Worm (Caenorhabditis elegans): Measurements from ENCODE around the gene dpy-21.

The dpy-21 gene

ce11 chrV:17949093-17949492 is at the start of gene dpy-21:
Gene dpy-21 (minus strand): TSS chrV:17949193.
- TF ChIP-seq unc-55 (GFP tag; optimal IDR thresholded peaks at IDR 0.05) (no peak), eyg-1 (tag; optimal IDR thresholded peaks at IDR 0.05) (no peak), mec-3 (tag; optimal IDR thresholded peaks at IDR 0.05; ENCODE audit: borderline replicate concordance) (no peak), zip-5 (tag; optimal IDR thresholded peaks at IDR 0.05) (no peak), ceh-19 (GFP tag; optimal IDR thresholded peaks at IDR 0.05) (no peak), hlh-15 (tag; optimal IDR thresholded peaks at IDR 0.05) (no peak)

ce11 chrV:17985960-17986359 is 37.0 kb upstream of the dpy-21 start, which contains the start of gene Y59A8B.21:
Gene Y59A8B.21 (plus strand): TSS chrV:17986260.
- TF ChIP-seq K09A11.1 (tag; optimal IDR thresholded peaks at IDR 0.05; ENCODE audit: insufficient read depth), result no peak
- no peak for TF ChIP-seq ceh-22 (tag; optimal IDR thresholded peaks at IDR 0.05)
- no peak for TF ChIP-seq pqm-1 (tag; optimal IDR thresholded peaks at IDR 0.05)
- no peak for TF ChIP-seq tbx-7 (tag; optimal IDR thresholded peaks at IDR 0.05)
- no peak for TF ChIP-seq hlh-13 (GFP tag; optimal IDR thresholded peaks at IDR 0.05)
- TF ChIP-seq hlh-8 (tag; optimal IDR thresholded peaks at IDR 0.05), result no peak
- TF ChIP-seq dve-1 (tag; optimal IDR thresholded peaks at IDR 0.05), result no peak
- TF ChIP-seq elt-2 (tag; optimal IDR thresholded peaks at IDR 0.05), result no peak
- TF ChIP-seq lin-11 (tag; optimal IDR thresholded peaks at IDR 0.05), result no peak
- TF ChIP-seq hlh-6 (tag; optimal IDR thresholded peaks at IDR 0.05), result no peak
- TF ChIP-seq ceh-31 (tag; optimal IDR thresholded peaks at IDR 0.05), result no peak
- TF ChIP-seq tbx-2 (tag; optimal IDR thresholded peaks at IDR 0.05), result no peak
- no peak for TF ChIP-seq T23F11.4 (GFP tag; optimal IDR thresholded peaks at IDR 0.05)
- TF ChIP-seq ceh-19 (GFP tag; optimal IDR thresholded peaks at IDR 0.05), result no peak
- no peak for TF ChIP-seq pha-2 (tag; optimal IDR thresholded peaks at IDR 0.05)

DNA sequence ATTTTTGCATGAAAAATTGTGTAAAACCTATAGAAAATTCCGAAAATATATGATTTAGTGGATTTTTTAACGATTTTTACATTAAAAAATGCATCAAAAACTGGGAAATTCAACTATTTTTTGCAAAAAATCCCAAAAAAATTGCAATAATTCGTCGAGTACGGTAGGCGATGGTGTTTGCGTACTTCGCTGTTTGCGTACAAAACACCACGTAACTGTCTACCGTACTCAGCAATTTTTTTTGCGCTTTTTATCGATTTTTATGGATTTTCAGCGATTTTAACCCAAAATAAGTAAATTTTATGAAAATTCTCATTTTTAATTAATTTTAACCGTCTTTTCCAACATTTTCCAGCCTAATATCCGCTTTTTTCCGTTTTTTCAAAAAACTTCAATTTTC is 33.9 kb upstream of the dpy-21 start:
- no peak for TF ChIP-seq ztf-16 (tag; optimal IDR thresholded peaks at IDR 0.05)
- no peak for TF ChIP-seq ttx-3 (tag; optimal IDR thresholded peaks at IDR 0.05)
- no peak for TF ChIP-seq hlh-30 (tag; optimal IDR thresholded peaks at IDR 0.05; ENCODE audit: insufficient read depth)
- no peak for TF ChIP-seq elt-2 (tag; optimal IDR thresholded peaks at IDR 0.05)
- TF ChIP-seq rnt-1 (tag; optimal IDR thresholded peaks at IDR 0.05), result no peak
- no peak for TF ChIP-seq T23F11.4 (GFP tag; optimal IDR thresholded peaks at IDR 0.05)
- TF ChIP-seq syd-9 (tag; optimal IDR thresholded peaks at IDR 0.05), result no peak
- no peak for TF ChIP-seq madf-2 (tag; optimal IDR thresholded peaks at IDR 0.05)
- no peak for TF ChIP-seq hlh-15 (tag; optimal IDR thresholded peaks at IDR 0.05)
- TF ChIP-seq tbx-2 (tag; optimal IDR thresholded peaks at IDR 0.05), result no peak
- no peak for TF ChIP-seq ceh-18 (tag; optimal IDR thresholded peaks at IDR 0.05)
- no peak for TF ChIP-seq ceh-9 (tag; optimal IDR thresholded peaks at IDR 0.05)
- no peak for TF ChIP-seq pax-1 (tag; optimal IDR thresholded peaks at IDR 0.05)

- TF ChIP-seq odd-2 (tag; optimal IDR thresholded peaks at IDR 0.05) (no peak), ceh-48 (tag; optimal IDR thresholded peaks at IDR 0.05) (peak; percentile 79), C08G9.2 (tag; optimal IDR thresholded peaks at IDR 0.05) (no peak), ceh-24 (tag; optimal IDR thresholded peaks at IDR 0.05) (no peak), nfya-1 (tag; optimal IDR thresholded peaks at IDR 0.05) (peak; percentile 28), K09A11.1 (tag; optimal IDR thresholded peaks at IDR 0.05; ENCODE audit: insufficient read depth) (no peak)
Measured at ce11 chrV:17981732-17982131, 32.7 kb upstream of the dpy-21 start.

- TF ChIP-seq ceh-45 (GFP tag; IDR thresholded peaks at IDR 0.05) (no peak), tbx-2 (tag; optimal IDR thresholded peaks at IDR 0.05) (no peak), pqm-1 (tag; optimal IDR thresholded peaks at IDR 0.05) (no peak), mec-3 (tag; optimal IDR thresholded peaks at IDR 0.05; ENCODE audit: borderline replicate concordance) (no peak), ahr-1 (tag; optimal IDR thresholded peaks at IDR 0.05) (no peak), pros-1 (tag; optimal IDR thresholded peaks at IDR 0.05) (no peak), unc-55 (GFP tag; optimal IDR thresholded peaks at IDR 0.05) (no peak), madf-2 (tag; optimal IDR thresholded peaks at IDR 0.05) (no peak)
Measured at ce11 chrV:17979789-17980188, 30.8 kb upstream of the dpy-21 start, which contains the start of gene snx-6. Gene snx-6 (minus strand): TSS chrV:17980082.
